Worm (Caenorhabditis elegans): ENCODE results near the gene pgm-1.
"Not testable (repeated sequence)": the region's sequence is repeated elsewhere in the genome, so short reads cannot be mapped to it uniquely, and the experiment has no call there.

The pgm-1 gene

ce11 chrII:4856113-4856512 is 33.1 kb upstream of the pgm-1 start:
- no peak for TF ChIP-seq sea-1 (GFP tag; conservative IDR thresholded peaks at IDR 0.05)
- no peak for TF ChIP-seq ceh-13 (GFP tag; optimal IDR thresholded peaks at IDR 0.05)
- no peak for TF ChIP-seq hmg-4 (GFP tag; optimal IDR thresholded peaks at IDR 0.05)
- TF ChIP-seq hnd-1 (tag; optimal IDR thresholded peaks at IDR 0.05) = no peak
- TF ChIP-seq ama-1 (optimal IDR thresholded peaks at IDR 0.05) = no peak
- no peak for TF ChIP-seq B0310.2 (tag; optimal IDR thresholded peaks at IDR 0.05)
- TF ChIP-seq tra-4 (tag; optimal IDR thresholded peaks at IDR 0.05) = no peak
- TF ChIP-seq scrt-1 (GFP tag; IDR thresholded peaks at IDR 0.05) = no peak
- no peak for TF ChIP-seq tbx-37 (GFP tag; conservative IDR thresholded peaks at IDR 0.05)
- no peak for TF ChIP-seq flt-1 (GFP tag; IDR thresholded peaks at IDR 0.05)
- TF ChIP-seq ceh-36 (tag; optimal IDR thresholded peaks at IDR 0.05) = no peak
- no peak for TF ChIP-seq hmbx-1 (tag; optimal IDR thresholded peaks at IDR 0.05)
- TF ChIP-seq pes-1 (GFP tag; IDR thresholded peaks at IDR 0.05) = no peak
- TF ChIP-seq tbx-11 (GFP tag; IDR thresholded peaks at IDR 0.05) = no peak
- TF ChIP-seq aly-1 (tag; optimal IDR thresholded peaks at IDR 0.05) = no peak
- TF ChIP-seq F13C5.2 (tag; optimal IDR thresholded peaks at IDR 0.05) = no peak
- TF ChIP-seq ets-7 (tag; optimal IDR thresholded peaks at IDR 0.05) = no peak

ce11 chrII:4857086-4857485 is 32.2 kb upstream of the pgm-1 start:
- no peak for TF ChIP-seq pes-1 (GFP tag; IDR thresholded peaks at IDR 0.05)

DNA sequence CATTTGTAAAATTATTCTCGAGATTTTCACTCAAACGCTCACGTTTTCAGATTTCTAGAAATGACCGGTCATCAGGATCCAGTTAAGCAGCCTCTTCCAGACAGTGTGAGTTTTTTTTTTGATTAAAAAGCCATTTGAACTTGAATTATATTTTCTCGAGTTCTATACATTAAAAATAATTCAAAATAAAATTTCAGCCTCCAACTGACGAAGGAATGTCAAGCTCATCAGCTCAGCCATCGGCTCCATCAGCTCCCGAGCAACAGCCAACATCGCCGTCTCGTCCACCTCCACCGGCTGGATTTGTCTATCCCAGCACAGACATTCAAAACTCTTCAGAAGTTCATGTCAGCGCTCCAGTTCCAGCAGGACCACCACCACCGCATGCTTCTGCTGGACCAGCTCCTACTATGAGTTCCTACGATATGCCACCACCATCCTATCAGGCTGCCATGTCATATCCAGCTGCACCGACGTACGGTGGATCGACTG is 31.3 kb upstream of the pgm-1 start, which contains the start of gene F11G11.5:
Gene F11G11.5 (plus strand): TSS at position 51 of the 492 bp plus-strand sequence.
- TF ChIP-seq tbx-11 (GFP tag; IDR thresholded peaks at IDR 0.05) = no peak
- TF ChIP-seq aly-1 (tag; optimal IDR thresholded peaks at IDR 0.05) = no peak
- no peak for TF ChIP-seq ceh-13 (GFP tag; optimal IDR thresholded peaks at IDR 0.05)
- no peak for TF ChIP-seq ceh-36 (tag; optimal IDR thresholded peaks at IDR 0.05)
- TF ChIP-seq ets-7 (tag; optimal IDR thresholded peaks at IDR 0.05) = no peak
- no peak for TF ChIP-seq flt-1 (GFP tag; IDR thresholded peaks at IDR 0.05)
- no peak for TF ChIP-seq hmbx-1 (tag; optimal IDR thresholded peaks at IDR 0.05)
- no peak for TF ChIP-seq hmg-4 (GFP tag; optimal IDR thresholded peaks at IDR 0.05)
- no peak for TF ChIP-seq scrt-1 (GFP tag; IDR thresholded peaks at IDR 0.05)
- TF ChIP-seq B0310.2 (tag; optimal IDR thresholded peaks at IDR 0.05) = no peak
- no peak for TF ChIP-seq sea-1 (GFP tag; conservative IDR thresholded peaks at IDR 0.05)
- no peak for TF ChIP-seq F13C5.2 (tag; optimal IDR thresholded peaks at IDR 0.05)
- TF ChIP-seq hnd-1 (tag; optimal IDR thresholded peaks at IDR 0.05) = no peak
- TF ChIP-seq tbx-37 (GFP tag; conservative IDR thresholded peaks at IDR 0.05) = no peak
- TF ChIP-seq tra-4 (tag; optimal IDR thresholded peaks at IDR 0.05) = no peak
- TF ChIP-seq ama-1 (optimal IDR thresholded peaks at IDR 0.05) = no peak
- TF ChIP-seq pes-1 (GFP tag; IDR thresholded peaks at IDR 0.05) = no peak

- TF ChIP-seq tra-4 (tag; optimal IDR thresholded peaks at IDR 0.05) (no peak), scrt-1 (GFP tag; IDR thresholded peaks at IDR 0.05) (no peak), tbx-11 (GFP tag; IDR thresholded peaks at IDR 0.05) (no peak), aly-1 (tag; optimal IDR thresholded peaks at IDR 0.05) (no peak), ceh-36 (tag; optimal IDR thresholded peaks at IDR 0.05) (no peak)
These were observed 30.3 kb upstream of the pgm-1 start for ce11 chrII:4858906-4859411.

ce11 chrII:4860260-4860659 is 29.0 kb upstream of the pgm-1 start, which contains the start of the genes nspd-5 and F11G11.4:
Gene nspd-5 (minus strand): TSS chrII:4860360.
Gene F11G11.4 (plus strand): TSS chrII:4860594.
- TF ChIP-seq tra-4 (tag; optimal IDR thresholded peaks at IDR 0.05); F13C5.2 (tag; optimal IDR thresholded peaks at IDR 0.05); pes-1 (GFP tag; IDR thresholded peaks at IDR 0.05): not testable (repeated sequence)

DNA sequence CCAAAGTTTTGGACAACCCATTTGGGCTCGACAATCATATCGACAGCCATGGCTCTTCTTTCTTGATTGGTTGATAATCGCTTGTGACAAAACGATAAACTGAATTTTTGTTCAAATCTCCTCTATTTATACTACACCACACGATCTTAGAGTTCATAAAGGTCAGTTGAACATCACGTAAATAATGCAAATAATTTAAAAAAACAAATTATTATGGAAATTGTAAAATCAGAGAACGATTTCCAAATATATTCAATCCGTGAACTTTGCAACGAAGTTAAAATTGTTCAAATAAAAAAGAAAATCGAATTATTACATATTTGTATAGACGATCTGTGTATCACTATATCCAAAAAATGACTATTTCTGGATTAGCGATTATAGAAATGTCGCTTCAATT is 25.9 kb upstream of the pgm-1 start, which contains the start of the genes mpst-4 and F11G11.14:
Gene mpst-4 (minus strand): TSS at position 101 of the 400 bp plus-strand sequence.
Gene F11G11.14 (plus strand): TSS at position 325 of the 400 bp plus-strand sequence.
- TF ChIP-seq tra-4 (tag; optimal IDR thresholded peaks at IDR 0.05) (no peak), aly-1 (tag; optimal IDR thresholded peaks at IDR 0.05) (no peak), tbx-11 (GFP tag; IDR thresholded peaks at IDR 0.05) (no peak), tbx-37 (GFP tag; conservative IDR thresholded peaks at IDR 0.05) (no peak), B0310.2 (tag; optimal IDR thresholded peaks at IDR 0.05) (no peak), scrt-1 (GFP tag; IDR thresholded peaks at IDR 0.05) (no peak), hmg-4 (GFP tag; optimal IDR thresholded peaks at IDR 0.05) (no peak)

DNA sequence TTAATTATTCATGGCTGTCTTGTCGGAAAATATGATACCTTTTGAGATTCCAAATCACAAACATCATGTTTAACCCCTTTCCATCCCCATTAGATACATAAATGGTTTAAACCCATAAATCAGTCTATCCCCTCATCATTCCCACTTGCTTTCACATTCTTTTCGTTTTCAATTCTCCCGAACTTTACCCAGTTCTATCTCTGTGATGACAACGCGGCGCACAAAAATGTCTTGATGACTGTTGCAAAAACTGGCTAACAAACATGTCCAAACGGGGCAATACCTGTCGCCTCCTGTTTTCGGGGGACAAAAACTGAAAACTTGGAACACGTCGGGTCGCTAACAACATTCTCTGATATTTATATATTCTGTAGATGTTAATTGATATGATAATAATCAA is 23.2 kb upstream of the pgm-1 start:
- TF ChIP-seq ceh-36 (tag; optimal IDR thresholded peaks at IDR 0.05) (no peak), tbx-11 (GFP tag; IDR thresholded peaks at IDR 0.05) (no peak), B0310.2 (tag; optimal IDR thresholded peaks at IDR 0.05) (no peak), sea-1 (GFP tag; conservative IDR thresholded peaks at IDR 0.05) (no peak), hmbx-1 (tag; optimal IDR thresholded peaks at IDR 0.05) (no peak)

DNA sequence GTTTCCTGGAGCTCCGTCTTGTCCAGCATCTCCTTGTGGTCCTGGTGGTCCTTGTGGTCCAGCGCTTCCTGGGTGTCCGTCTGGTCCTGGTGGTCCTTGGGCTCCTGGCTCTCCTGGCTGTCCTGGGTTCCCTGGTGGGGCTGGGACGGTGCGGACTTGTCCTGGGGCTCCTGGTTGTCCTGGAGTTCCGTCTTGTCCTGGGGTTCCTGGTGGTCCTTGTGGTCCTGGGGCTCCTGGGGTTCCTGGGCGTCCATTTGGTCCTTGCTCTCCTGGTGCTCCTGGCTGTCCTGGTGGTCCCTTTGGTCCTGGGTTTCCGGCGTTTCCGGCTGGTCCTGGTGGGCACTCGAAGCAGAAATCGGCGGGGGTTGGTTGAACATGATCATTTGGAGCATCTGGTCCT is 22.4 kb upstream of the pgm-1 start:
- 0 out of 2 replicates have a peak, but pooled peaks have one; percentile 58 for TF ChIP-seq scrt-1 (GFP tag; IDR thresholded peaks at IDR 0.05)
- TF ChIP-seq pes-1 (GFP tag; IDR thresholded peaks at IDR 0.05) = 0 out of 2 replicates have a peak, but pooled peaks have one; percentile 15

ce11 chrII:4867476-4867875 is 21.8 kb upstream of the pgm-1 start, which contains the start of gene col-17:
Gene col-17 (minus strand): TSS chrII:4867576.
- TF ChIP-seq hnd-1 (tag; optimal IDR thresholded peaks at IDR 0.05) = no peak
- no peak for TF ChIP-seq ceh-13 (GFP tag; optimal IDR thresholded peaks at IDR 0.05)
- TF ChIP-seq tbx-11 (GFP tag; IDR thresholded peaks at IDR 0.05) = no peak
- no peak for TF ChIP-seq scrt-1 (GFP tag; IDR thresholded peaks at IDR 0.05)
- TF ChIP-seq F13C5.2 (tag; optimal IDR thresholded peaks at IDR 0.05) = no peak
- TF ChIP-seq ets-7 (tag; optimal IDR thresholded peaks at IDR 0.05) = no peak
- no peak for TF ChIP-seq ama-1 (optimal IDR thresholded peaks at IDR 0.05)
- TF ChIP-seq ceh-36 (tag; optimal IDR thresholded peaks at IDR 0.05) = no peak
- TF ChIP-seq sea-1 (GFP tag; conservative IDR thresholded peaks at IDR 0.05) = no peak
- no peak for TF ChIP-seq aly-1 (tag; optimal IDR thresholded peaks at IDR 0.05)
- TF ChIP-seq B0310.2 (tag; optimal IDR thresholded peaks at IDR 0.05) = no peak
- TF ChIP-seq hmbx-1 (tag; optimal IDR thresholded peaks at IDR 0.05) = no peak
- TF ChIP-seq tbx-37 (GFP tag; conservative IDR thresholded peaks at IDR 0.05) = no peak
- no peak for TF ChIP-seq pes-1 (GFP tag; IDR thresholded peaks at IDR 0.05)
- TF ChIP-seq tra-4 (tag; optimal IDR thresholded peaks at IDR 0.05) = no peak
- no peak for TF ChIP-seq hmg-4 (GFP tag; optimal IDR thresholded peaks at IDR 0.05)
